Fruit fly (Drosophila melanogaster) Kc167 (cell line): Measurements from ENCODE around the gene tutl.

Experiments used
- Myc ChIP-seq: fragments of >200 bp; optimal IDR thresholded peaks from 2 replicates; lab custom pipeline; 2017; ENCODE audit warnings: missing external identifiers
- Sin3A ChIP-seq: fragments of >200 bp; optimal IDR thresholded peaks from 2 replicates; lab custom pipeline; 2018; ENCODE audit warnings: missing external identifiers
- psq ChIP-seq: fragments of >200 bp; optimal IDR thresholded peaks from 2 replicates; lab custom pipeline; 2017; ENCODE audit warnings: missing external identifiers

DNA sequence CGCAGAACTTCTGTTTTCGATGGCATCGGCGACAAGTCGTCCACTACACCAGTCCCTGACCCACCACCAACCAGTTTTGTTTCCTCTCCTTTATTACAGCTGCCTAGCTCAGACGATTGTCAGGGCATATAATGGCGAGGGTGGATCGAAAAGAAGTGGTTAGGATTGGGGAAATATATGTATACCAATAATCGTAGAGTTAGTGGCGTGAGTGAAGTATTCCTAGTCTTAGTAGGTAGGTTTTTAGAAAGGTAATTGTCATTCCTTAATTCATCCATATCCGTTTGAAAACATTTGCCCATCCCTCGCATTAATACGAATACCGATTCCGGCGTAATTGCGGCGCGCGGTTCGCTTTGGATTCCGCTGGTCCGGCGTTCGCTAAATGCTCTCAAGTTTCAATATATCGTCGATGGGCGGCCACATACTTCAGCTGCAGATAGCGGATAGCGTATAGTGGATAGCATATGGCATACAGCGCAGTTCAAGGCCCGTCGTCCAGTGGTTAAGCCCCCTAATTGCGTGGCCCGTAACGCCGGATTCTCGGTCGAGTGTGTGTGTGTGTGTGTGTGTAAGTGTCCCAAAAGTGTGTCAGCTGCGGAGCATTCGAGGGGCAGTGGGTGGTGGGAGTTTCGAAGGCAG lies 30.0 kb upstream of the tutl start:
- TF ChIP-seq Sin3A (lab: Kevin White, UChicago) (no peak), psq (lab: Kevin White, UChicago) (no peak), Myc (lab: Kevin White, UChicago) (no peak)
